ENCODE assay signal across 4 fruit fly cellular contexts in the genomic region with DNA sequence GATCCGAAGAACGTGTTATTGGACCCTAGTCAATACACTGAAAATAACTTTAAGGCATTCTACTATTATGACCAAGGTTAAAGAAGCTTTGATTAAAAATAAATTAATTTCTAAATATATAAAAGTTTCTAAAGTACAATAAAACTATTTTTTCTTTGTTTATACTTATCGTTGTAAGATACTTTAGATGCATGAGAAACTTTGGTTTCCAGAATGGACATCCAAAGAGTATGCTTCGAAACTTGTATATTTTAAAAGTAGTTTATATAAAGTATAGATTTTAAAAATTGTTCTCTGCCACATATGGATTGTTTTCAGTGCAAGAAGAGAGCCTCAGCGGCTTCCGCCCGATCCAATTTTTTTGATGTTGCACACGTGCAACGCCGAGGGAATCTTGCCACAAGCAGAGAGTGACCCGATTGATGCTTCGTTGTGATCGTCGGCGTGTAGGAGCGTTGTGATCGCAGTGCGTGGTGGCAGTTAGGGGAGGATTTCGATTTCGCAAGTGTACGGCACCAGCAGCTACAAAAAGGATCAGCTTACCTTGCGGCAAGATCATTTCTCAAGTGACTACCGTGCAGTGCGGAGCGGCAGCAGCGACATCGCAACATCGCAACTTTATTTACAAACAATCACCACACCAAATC.
TF ChIP-seq lines count a peak whose summit lies in the region.

No protein-coding gene starts in this region.

- peak; percentile 28 for TF ChIP-seq CTCF in whole organism, embryonic (GFP tag; optimal IDR thresholded peaks at IDR 0.05; lab: Kevin White, UChicago)

TF ChIP-seq in whole organism, embryonic, 481 proteins besides CTCF, POLR2A, EP300 and RAD21 (continues in another document):
- TF ChIP-seq Sry-β (GFP tag; optimal IDR thresholded peaks at IDR 0.05; lab: Kevin White, UChicago) (peak; percentile 38), eyg (GFP tag; optimal IDR thresholded peaks at IDR 0.05; lab: Kevin White, UChicago) (no peak), CG3838 (GFP tag; optimal IDR thresholded peaks at IDR 0.05; lab: Kevin White, UChicago) (peak; percentile 37), Nf-YC (tag; optimal IDR thresholded peaks at IDR 0.05; lab: Kevin White, UChicago) (peak; percentile 23), Abd-B (GFP tag; optimal IDR thresholded peaks at IDR 0.05; lab: Kevin White, UChicago) (peak; percentile 80), dan (GFP tag; IDR thresholded peaks at IDR 0.05; lab: Robert Waterston, UW) (no peak; the same call in none of the 2 replicates), ssp (GFP tag; IDR thresholded peaks at IDR 0.05; lab: Robert Waterston, UW) (peak; percentile 60), CG4404 (GFP tag; IDR thresholded peaks at IDR 0.05; lab: Robert Waterston, UW) (peak; percentile 88), Stat92E (GFP tag; optimal IDR thresholded peaks at IDR 0.05; lab: Kevin White, UChicago) (peak in 1 of 3 experiments; percentile 60), CoRest (tag; optimal IDR thresholded peaks at IDR 0.05; lab: Kevin White, UChicago) (peak; percentile 92), shn (GFP tag; optimal IDR thresholded peaks at IDR 0.05; lab: Kevin White, UChicago) (no peak), CG7357 (GFP tag; IDR thresholded peaks at IDR 0.05; lab: Robert Waterston, UW) (peak; percentile 58; the same call in 2 of the 3 replicates), seq (GFP tag; IDR thresholded peaks at IDR 0.05; lab: Robert Waterston, UW) (no peak), CG11093 (GFP tag; IDR thresholded peaks at IDR 0.05; lab: Robert Waterston, UW) (peak; percentile 54; the same call in 1 of the 3 replicates), sna (GFP tag; IDR thresholded peaks at IDR 0.05; lab: Robert Waterston, UW; ENCODE audit: partially characterized antibody) (no peak), CG11085 (GFP tag; IDR thresholded peaks at IDR 0.05; lab: Robert Waterston, UW) (no peak), lola (GFP tag; optimal IDR thresholded peaks at IDR 0.05; lab: Kevin White, UChicago) (peak in 1 of 3 experiments; percentile 99), Dek (tag; optimal IDR thresholded peaks at IDR 0.05; lab: Kevin White, UChicago) (no peak), ATbp (GFP tag; optimal IDR thresholded peaks at IDR 0.05; lab: Kevin White, UChicago) (peak; percentile 71), lmd (GFP tag; IDR thresholded peaks at IDR 0.05; lab: Robert Waterston, UW) (peak; percentile 75)

TF ChIP-seq in whole organism, prepupa, 60 proteins besides CTCF, POLR2A, EP300 and RAD21 (continues in another document):
- TF ChIP-seq CG11902 (GFP tag; optimal IDR thresholded peaks at IDR 0.05; lab: Kevin White, UChicago) (peak; percentile 84), CG6808 (GFP tag; optimal IDR thresholded peaks at IDR 0.05; lab: Kevin White, UChicago) (peak; percentile 95), lz (GFP tag; optimal IDR thresholded peaks at IDR 0.05; lab: Kevin White, UChicago) (peak; percentile 71), CG34406 (GFP tag; optimal IDR thresholded peaks at IDR 0.05; lab: Kevin White, UChicago) (peak; percentile 95), Eip93F (GFP tag; optimal IDR thresholded peaks at IDR 0.05; lab: Kevin White, UChicago) (peak; percentile 49), CG6163 (GFP tag; IDR thresholded peaks at IDR 0.05; lab: Robert Waterston, UW) (peak; percentile 80), fd85E (GFP tag; optimal IDR thresholded peaks at IDR 0.05; lab: Kevin White, UChicago) (peak; percentile 63), topi (GFP tag; optimal IDR thresholded peaks at IDR 0.05; lab: Kevin White, UChicago) (peak; percentile 86), CG3032 (tag; optimal IDR thresholded peaks at IDR 0.05; lab: Kevin White, UChicago) (peak; percentile 98), dsx (GFP tag; optimal IDR thresholded peaks at IDR 0.05; lab: Kevin White, UChicago; ENCODE audit: poor library complexity, severe bottlenecking) (peak; percentile 94), CG9139 (GFP tag; optimal IDR thresholded peaks at IDR 0.05; lab: Kevin White, UChicago) (peak; percentile 94), eg (GFP tag; IDR thresholded peaks at IDR 0.05; lab: Robert Waterston, UW) (peak; percentile 55; the same call in 1 of the 3 replicates), net (GFP tag; optimal IDR thresholded peaks at IDR 0.05; lab: Kevin White, UChicago) (peak; percentile 83), CG11294 (GFP tag; IDR thresholded peaks at IDR 0.05; lab: Robert Waterston, UW) (no peak; the same call in 1 of the 2 replicates), CG1621 (tag; optimal IDR thresholded peaks at IDR 0.05; lab: Kevin White, UChicago) (peak; percentile 64), CG15336 (GFP tag; IDR thresholded peaks at IDR 0.05; lab: Robert Waterston, UW) (peak; percentile 80), CG3919 (GFP tag; optimal IDR thresholded peaks at IDR 0.05; lab: Kevin White, UChicago) (peak; percentile 94), Gug (GFP tag; IDR thresholded peaks at IDR 0.05; lab: Robert Waterston, UW) (peak; percentile 61; the same call in 1 of the 2 replicates), Sox15 (GFP tag; optimal IDR thresholded peaks at IDR 0.05; lab: Kevin White, UChicago) (peak; percentile 87), Hr38 (GFP tag; optimal IDR thresholded peaks at IDR 0.05; lab: Kevin White, UChicago) (no peak)

TF ChIP-seq in whole organism, pupa, 21 proteins besides CTCF, POLR2A, EP300 and RAD21:
- TF ChIP-seq CG13204 (GFP tag; optimal IDR thresholded peaks at IDR 0.05; lab: Kevin White, UChicago), result peak; percentile 89
- TF ChIP-seq CG8159 (tag; optimal IDR thresholded peaks at IDR 0.05; lab: Kevin White, UChicago), result peak; percentile 99
- TF ChIP-seq EcR (GFP tag; optimal IDR thresholded peaks at IDR 0.05; lab: Kevin White, UChicago), result peak; percentile 71
- peak; percentile 63 for TF ChIP-seq gl (tag; optimal IDR thresholded peaks at IDR 0.05; lab: Kevin White, UChicago)
- 0 out of 2 replicates have a peak, but pooled peaks have one; percentile 29 for TF ChIP-seq rn (GFP tag; IDR thresholded peaks at IDR 0.05; lab: Robert Waterston, UW)
- TF ChIP-seq CG32121 (GFP tag; IDR thresholded peaks at IDR 0.05; lab: Robert Waterston, UW), result peak; percentile 33; the same call in 1 of the 2 replicates
- TF ChIP-seq CG4496 (GFP tag; IDR thresholded peaks at IDR 0.05; lab: Robert Waterston, UW), result no peak; the same call in 2 of the 3 replicates
- peak; percentile 95 for TF ChIP-seq CG34367 (tag; optimal IDR thresholded peaks at IDR 0.05; lab: Kevin White, UChicago)
- TF ChIP-seq Pif1A (GFP tag; optimal IDR thresholded peaks at IDR 0.05; lab: Kevin White, UChicago), result peak; percentile 82
- TF ChIP-seq Pif1B (GFP tag; optimal IDR thresholded peaks at IDR 0.05; lab: Kevin White, UChicago), result peak; percentile 82
- peak; percentile 68 for TF ChIP-seq CG12605 (GFP tag; IDR thresholded peaks at IDR 0.05; lab: Robert Waterston, UW)
- TF ChIP-seq CG15710 (tag; optimal IDR thresholded peaks at IDR 0.05; lab: Kevin White, UChicago), result peak; percentile 97
- TF ChIP-seq CG17806 (tag; optimal IDR thresholded peaks at IDR 0.05; lab: Kevin White, UChicago), result peak; percentile 98
- no peak for TF ChIP-seq fd96Ca (GFP tag; IDR thresholded peaks at IDR 0.05; lab: Robert Waterston, UW)
- peak; percentile 93 for TF ChIP-seq Snoo (tag; optimal IDR thresholded peaks at IDR 0.05; lab: Kevin White, UChicago)
- TF ChIP-seq D1 (tag; optimal IDR thresholded peaks at IDR 0.05; lab: Kevin White, UChicago), result peak; percentile 86
- TF ChIP-seq CG9948 (tag; optimal IDR thresholded peaks at IDR 0.05; lab: Kevin White, UChicago), result peak; percentile 99
- no peak; the same call in 1 of the 2 replicates for TF ChIP-seq Ets98B (GFP tag; IDR thresholded peaks at IDR 0.05; lab: Robert Waterston, UW)
- TF ChIP-seq CG8301 (tag; optimal IDR thresholded peaks at IDR 0.05; lab: Kevin White, UChicago), result peak; percentile 85
- peak; percentile 93 for TF ChIP-seq CG14655 (GFP tag; optimal IDR thresholded peaks at IDR 0.05; lab: Kevin White, UChicago)
- TF ChIP-seq CG10348 (GFP tag; IDR thresholded peaks at IDR 0.05; lab: Robert Waterston, UW), result no peak

TF ChIP-seq in whole organism, wandering third instar larva, 38 proteins besides CTCF, POLR2A, EP300 and RAD21 (continues in another document):
- TF ChIP-seq rgr (GFP tag; optimal IDR thresholded peaks at IDR 0.05; lab: Kevin White, UChicago) (peak; percentile 86), woc (GFP tag; optimal IDR thresholded peaks at IDR 0.05; lab: Kevin White, UChicago) (peak; percentile 2), Dif (GFP tag; optimal IDR thresholded peaks at IDR 0.05; lab: Kevin White, UChicago; ENCODE audit: partially characterized antibody) (no peak), dl (GFP tag; optimal IDR thresholded peaks at IDR 0.05; lab: Kevin White, UChicago; ENCODE audit: insufficient read depth in 1 of 2, partially characterized antibody in 2 of 2) (no peak), HLH106 (tag; optimal IDR thresholded peaks at IDR 0.05; lab: Kevin White, UChicago) (peak; percentile 93), ey (GFP tag; optimal IDR thresholded peaks at IDR 0.05; lab: Kevin White, UChicago) (peak; percentile 56), jim (GFP tag; optimal IDR thresholded peaks at IDR 0.05; lab: Kevin White, UChicago) (no peak), Sp1 (GFP tag; optimal IDR thresholded peaks at IDR 0.05; lab: Kevin White, UChicago) (peak; percentile 96), CrebA (GFP tag; optimal IDR thresholded peaks at IDR 0.05; lab: Kevin White, UChicago; ENCODE audit: borderline replicate concordance) (no peak), dsf (GFP tag; optimal IDR thresholded peaks at IDR 0.05; lab: Kevin White, UChicago; ENCODE audit: borderline replicate concordance) (no peak), OdsH (GFP tag; optimal IDR thresholded peaks at IDR 0.05; lab: Kevin White, UChicago) (peak; percentile 89), Myc (optimal IDR thresholded peaks at IDR 0.05; lab: Kevin White, UChicago) (no peak), br (GFP tag; optimal IDR thresholded peaks at IDR 0.05; lab: Kevin White, UChicago) (peak; percentile 32), h (GFP tag; optimal IDR thresholded peaks at IDR 0.05; lab: Kevin White, UChicago) (peak; percentile 83), Hnf4 (GFP tag; optimal IDR thresholded peaks at IDR 0.05; lab: Kevin White, UChicago) (peak; percentile 60), Rel (GFP tag; optimal IDR thresholded peaks at IDR 0.05; lab: Kevin White, UChicago) (peak; percentile 52), Rel (tag; optimal IDR thresholded peaks at IDR 0.05; lab: Kevin White, UChicago) (peak; percentile 51), dmrt93B (GFP tag; optimal IDR thresholded peaks at IDR 0.05; lab: Kevin White, UChicago) (peak; percentile 86), sage (GFP tag; optimal IDR thresholded peaks at IDR 0.05; lab: Kevin White, UChicago) (peak; percentile 69), fru (GFP tag; optimal IDR thresholded peaks at IDR 0.05; lab: Kevin White, UChicago) (peak; percentile 80), GATAd (GFP tag; optimal IDR thresholded peaks at IDR 0.05; lab: Kevin White, UChicago) (no peak), psq (GFP tag; optimal IDR thresholded peaks at IDR 0.05; lab: Kevin White, UChicago) (peak; percentile 85), brk (GFP tag; optimal IDR thresholded peaks at IDR 0.05; lab: Kevin White, UChicago) (peak; percentile 64), Hr78 (GFP tag; optimal IDR thresholded peaks at IDR 0.05; lab: Kevin White, UChicago) (no peak), CG9705 (GFP tag; optimal IDR thresholded peaks at IDR 0.05; lab: Kevin White, UChicago) (peak; percentile 72), N (GFP tag; optimal IDR thresholded peaks at IDR 0.05; lab: Kevin White, UChicago) (no peak)

Comparison
In these comparisons a context has a peak if more than half of its experiments do, and no peak if none do; other contexts are left out.
1. Of the 7 proteins assayed by ChIP-seq in both whole organism, embryonic and whole organism, prepupa: peak only in whole organism, embryonic: none; only in whole organism, prepupa: CG16779, CG6854, Gug, Hr39 and Lpt; in both: Blimp-1 and Sox102F; in neither: 0.